Fruit fly (Drosophila melanogaster) whole organism, embryonic: ENCODE measurements around the gene Hmbs.

Experiments used
- Blimp-1 ChIP-seq: fragments of 200-800 bp; sonication (Bioruptor generic); optimal IDR thresholded peaks from 3 replicates; lab custom pipeline; 2018; ENCODE audit warnings: missing biosample characterization, missing genetic modification characterization, mild to moderate bottlenecking, moderate library complexity, missing genetic modification reagents
- CG10565 ChIP-seq: fragments of 200-800 bp; sonication (Bioruptor generic); optimal IDR thresholded peaks from 3 replicates; lab custom pipeline; 2016; ENCODE audit warnings: missing biosample characterization, mild to moderate bottlenecking, missing genetic modification characterization
- CG11456 ChIP-seq: fragments of 200-800 bp; sonication (Bioruptor generic); IDR thresholded peaks from 3 replicates; pipeline ENCODE4 v1.3.6; 2022; ENCODE audit warnings: missing biosample characterization, missing genetic modification characterization
- CG11504 ChIP-seq: fragments of 200-800 bp; sonication (Bioruptor generic); optimal IDR thresholded peaks from 3 replicates; lab custom pipeline; 2019; ENCODE audit warnings: missing biosample characterization, mild to moderate bottlenecking, missing genetic modification characterization, moderate library complexity
- CG12104 ChIP-seq: fragments of 200-800 bp; sonication (Bioruptor generic); optimal IDR thresholded peaks from 3 replicates; lab custom pipeline; 2016; ENCODE audit warnings: missing biosample characterization, missing genetic modification characterization
- CG12299 ChIP-seq: fragments of 200-800 bp; sonication (Bioruptor generic); optimal IDR thresholded peaks from 2 replicates; lab custom pipeline; 2018; ENCODE audit warnings: missing biosample characterization, mild to moderate bottlenecking, missing genetic modification characterization
- CG13287 ChIP-seq: fragments of 200-800 bp; sonication (Bioruptor generic); IDR thresholded peaks from 2 replicates; pipeline ENCODE4 v1.3.6; 2022; ENCODE audit warnings: missing biosample characterization, missing genetic modification characterization; ENCODE audit not compliant: partially characterized antibody
- CG13624 ChIP-seq: fragments of 200-800 bp; sonication (Bioruptor generic); optimal IDR thresholded peaks from 2 replicates; lab custom pipeline; 2016; ENCODE audit warnings: missing biosample characterization, missing genetic modification characterization
- CG15073 ChIP-seq: fragments of 200-800 bp; sonication (Bioruptor generic); optimal IDR thresholded peaks from 2 replicates; lab custom pipeline; 2016; ENCODE audit warnings: missing biosample characterization, missing genetic modification characterization
- CG18599 ChIP-seq: fragments of 200-800 bp; sonication (Bioruptor generic); optimal IDR thresholded peaks from 3 replicates; lab custom pipeline; 2017; ENCODE audit warnings: missing biosample characterization, missing genetic modification characterization, mild to moderate bottlenecking, moderate library complexity, missing genetic modification reagents
- CG2120 ChIP-seq: fragments of 200-800 bp; sonication (Bioruptor generic); optimal IDR thresholded peaks from 3 replicates; lab custom pipeline; 2016; ENCODE audit warnings: missing biosample characterization, missing genetic modification characterization
- CG32772 ChIP-seq: fragments of 200-800 bp; sonication (Bioruptor generic); IDR thresholded peaks from 2 replicates; pipeline ENCODE4 v1.3.6; 2022; ENCODE audit warnings: missing biosample characterization, missing genetic modification characterization
- CG33213 ChIP-seq: fragments of 200-800 bp; sonication (Bioruptor generic); optimal IDR thresholded peaks from 3 replicates; lab custom pipeline; 2016; ENCODE audit warnings: missing biosample characterization, missing genetic modification characterization
- CG7786 ChIP-seq: fragments of 200-800 bp; sonication (Bioruptor generic); optimal IDR thresholded peaks from 2 replicates; lab custom pipeline; 2016; ENCODE audit warnings: missing biosample characterization, missing genetic modification characterization
- Chrac-16 ChIP-seq: fragments of 200-800 bp; sonication (Bioruptor generic); optimal IDR thresholded peaks from 3 replicates; lab custom pipeline; 2016; ENCODE audit warnings: missing biosample characterization, missing genetic modification characterization
- Dbx ChIP-seq: fragments of 200-800 bp; sonication (Bioruptor generic); IDR thresholded peaks from 3 replicates; pipeline ENCODE4 v1.3.6; 2022; ENCODE audit warnings: missing biosample characterization, missing genetic modification characterization
- Ets97D ChIP-seq: fragments of 200-800 bp; sonication (Bioruptor generic); optimal IDR thresholded peaks from 3 replicates; lab custom pipeline; 2016; ENCODE audit warnings: missing biosample characterization, missing genetic modification characterization
- Fer3 ChIP-seq: fragments of 200-800 bp; sonication (Bioruptor generic); optimal IDR thresholded peaks from 2 replicates; lab custom pipeline; 2018; ENCODE audit warnings: missing biosample characterization, mild to moderate bottlenecking, missing genetic modification characterization, moderate library complexity
- GATAe ChIP-seq: fragments of 200-800 bp; sonication (Bioruptor generic); conservative IDR thresholded peaks from 2 replicates; pipeline ENCODE4 v1.3.6; 2022; ENCODE audit warnings: missing biosample characterization, missing genetic modification characterization
- Gug ChIP-seq: fragments of 200-800 bp; sonication (Bioruptor generic); IDR thresholded peaks from 4 replicates; pipeline ENCODE4 v1.3.6; 2022; ENCODE audit warnings: missing biosample characterization, missing genetic modification characterization
- H2.0 ChIP-seq: fragments of 200-800 bp; sonication (Bioruptor generic); IDR thresholded peaks from 2 replicates; pipeline ENCODE4 v1.3.6; 2022; ENCODE audit warnings: missing biosample characterization, missing genetic modification characterization
- HLH54F ChIP-seq: fragments of 200-800 bp; sonication (Bioruptor generic); optimal IDR thresholded peaks from 3 replicates; lab custom pipeline; 2016; ENCODE audit warnings: missing biosample characterization, missing genetic modification characterization
- HLHmδ ChIP-seq: fragments of 200-800 bp; sonication (Bioruptor generic); optimal IDR thresholded peaks from 2 replicates; lab custom pipeline; 2018; ENCODE audit warnings: missing biosample characterization, mild to moderate bottlenecking, missing genetic modification characterization, moderate library complexity
- Hand ChIP-seq: fragments of 200-800 bp; sonication (Bioruptor generic); optimal IDR thresholded peaks from 2 replicates; lab custom pipeline; 2017; ENCODE audit warnings: mild to moderate bottlenecking, missing biosample characterization, missing genetic modification reagents, missing genetic modification characterization
- Lpt ChIP-seq: fragments of >200 bp; optimal IDR thresholded peaks from 2 replicates; lab custom pipeline; 2018; ENCODE audit warnings: missing biosample characterization, missing genetic modification characterization
- Nf-YB ChIP-seq: fragments of 200-800 bp; sonication (Bioruptor generic); optimal IDR thresholded peaks from 3 replicates; lab custom pipeline; 2019; ENCODE audit warnings: missing biosample characterization, mild to moderate bottlenecking, missing genetic modification characterization, moderate library complexity
- Oaz ChIP-seq: fragments of 200-800 bp; sonication (Bioruptor generic); IDR thresholded peaks from 2 replicates; pipeline ENCODE4 v1.3.6; 2022; ENCODE audit warnings: missing biosample characterization, missing genetic modification characterization
- Ptx1 ChIP-seq: fragments of 200-800 bp; sonication (Bioruptor generic); IDR thresholded peaks from 2 replicates; pipeline ENCODE4 v1.3.6; 2022; ENCODE audit warnings: missing biosample characterization, missing genetic modification characterization
- Side ChIP-seq: fragments of 200-800 bp; sonication (Bioruptor generic); optimal IDR thresholded peaks from 2 replicates; lab custom pipeline; 2016; ENCODE audit warnings: missing biosample characterization, missing genetic modification characterization
- Sox100B ChIP-seq: fragments of 200-800 bp; sonication (Bioruptor generic); optimal IDR thresholded peaks from 3 replicates; lab custom pipeline; 2018; ENCODE audit warnings: missing biosample characterization, mild to moderate bottlenecking, missing genetic modification characterization
- Spps ChIP-seq: fragments of 200-800 bp; sonication (Bioruptor generic); optimal IDR thresholded peaks from 2 replicates; lab custom pipeline; 2018; ENCODE audit warnings: missing biosample characterization, mild to moderate bottlenecking, missing genetic modification characterization
- Tbp ChIP-seq: fragments of >200 bp; optimal IDR thresholded peaks from 2 replicates; lab custom pipeline; 2018; ENCODE audit warnings: missing biosample characterization, missing genetic modification characterization
- al ChIP-seq: fragments of 200-800 bp; sonication (Bioruptor generic); IDR thresholded peaks from 2 replicates; pipeline ENCODE4 v1.3.6; 2022; ENCODE audit warnings: missing biosample characterization, missing genetic modification characterization
- ash1 ChIP-seq: fragments of 200-800 bp; sonication (Bioruptor generic); optimal IDR thresholded peaks from 2 replicates; lab custom pipeline; 2018; ENCODE audit warnings: missing biosample characterization, mild to moderate bottlenecking, missing genetic modification characterization
- ato ChIP-seq: fragments of 200-800 bp; sonication (Bioruptor generic); IDR thresholded peaks from 2 replicates; pipeline ENCODE4 v1.3.6; 2022; ENCODE audit warnings: missing biosample characterization, missing genetic modification characterization; ENCODE audit not compliant: partially characterized antibody
- chinmo ChIP-seq: fragments of 200-800 bp; sonication (Bioruptor generic); IDR thresholded peaks from 4 replicates; pipeline ENCODE4 v1.3.6; 2022; ENCODE audit warnings: missing biosample characterization, missing genetic modification characterization; ENCODE audit not compliant: partially characterized antibody
- chn ChIP-seq: fragments of 200-800 bp; sonication (Bioruptor generic); optimal IDR thresholded peaks from 2 replicates; lab custom pipeline; 2016; ENCODE audit warnings: missing biosample characterization, missing genetic modification characterization
- corto ChIP-seq: fragments of 200-800 bp; sonication (Bioruptor generic); optimal IDR thresholded peaks from 2 replicates; lab custom pipeline; 2016; ENCODE audit warnings: missing biosample characterization, mild to moderate bottlenecking, missing genetic modification characterization, moderate library complexity
- jigr1 ChIP-seq: fragments of 200-800 bp; sonication (Bioruptor generic); IDR thresholded peaks from 3 replicates; pipeline ENCODE4 v1.3.6; 2022; ENCODE audit warnings: missing biosample characterization, missing genetic modification characterization
- jing ChIP-seq: fragments of 200-800 bp; sonication (Bioruptor generic); optimal IDR thresholded peaks from 2 replicates; lab custom pipeline; 2018; ENCODE audit warnings: missing biosample characterization, mild to moderate bottlenecking, missing genetic modification characterization
- lola ChIP-seq, 3 experiments: fragments of >200 bp in 2 of 3; fragments of 200-800 bp in 1 of 3; sonication (Bioruptor generic) in 1 of 3; optimal IDR thresholded peaks; 2 replicates each; lab custom pipeline; 2017 to 2019; ENCODE audit warnings: missing biosample characterization in 3 of 3, missing genetic modification characterization in 3 of 3, mild to moderate bottlenecking in 1 of 3, moderate library complexity in 1 of 3
- mirr ChIP-seq: fragments of 200-800 bp; sonication (Bioruptor generic); optimal IDR thresholded peaks from 3 replicates; lab custom pipeline; 2018; ENCODE audit warnings: missing biosample characterization, mild to moderate bottlenecking, missing genetic modification characterization
- nmo ChIP-seq: fragments of 200-800 bp; sonication (Bioruptor generic); optimal IDR thresholded peaks from 2 replicates; lab custom pipeline; 2018; ENCODE audit warnings: missing biosample characterization, mild to moderate bottlenecking, missing genetic modification characterization, moderate library complexity
- pan ChIP-seq, 4 experiments: fragments of >200 bp in 3 of 4; fragments of 200-800 bp in 1 of 4; sonication (Bioruptor generic) in 1 of 4; optimal IDR thresholded peaks in 3 of 4; IDR thresholded peaks in 1 of 4; 2 replicates each; pipeline versions ENCODE4 v1.3.6 to Lab custom; 2017 to 2022; ENCODE audit warnings: missing biosample characterization in 2 of 4, missing genetic modification characterization in 2 of 4, mixed read lengths in 1 of 4
- sd ChIP-seq: fragments of 200-800 bp; sonication (Bioruptor generic); optimal IDR thresholded peaks from 3 replicates; lab custom pipeline; 2018; ENCODE audit warnings: missing biosample characterization, mild to moderate bottlenecking, missing genetic modification characterization, moderate library complexity
- stc ChIP-seq: fragments of 200-800 bp; sonication (Bioruptor generic); IDR thresholded peaks from 2 replicates; pipeline ENCODE4 v1.3.6; 2022; ENCODE audit warnings: missing biosample characterization, missing genetic modification characterization
- stwl ChIP-seq: fragments of 200-800 bp; sonication (Bioruptor generic); optimal IDR thresholded peaks from 3 replicates; lab custom pipeline; 2018; ENCODE audit warnings: missing biosample characterization, mild to moderate bottlenecking, missing genetic modification characterization, moderate library complexity
- tll ChIP-seq, 2 experiments: fragments of 200-800 bp in 1 of 2; fragments of >200 bp in 1 of 2; sonication (Bioruptor generic) in 1 of 2; optimal IDR thresholded peaks; 2 replicates each; lab custom pipeline; 2017 to 2019; ENCODE audit warnings: missing biosample characterization in 2 of 2, missing genetic modification characterization in 2 of 2, mild to moderate bottlenecking in 1 of 2, moderate library complexity in 1 of 2
- unpg ChIP-seq: fragments of 200-800 bp; sonication (Bioruptor generic); optimal IDR thresholded peaks from 3 replicates; lab custom pipeline; 2018; ENCODE audit warnings: missing biosample characterization, mild to moderate bottlenecking, missing genetic modification characterization, moderate library complexity
- wek ChIP-seq: fragments of 200-800 bp; sonication (Bioruptor generic); optimal IDR thresholded peaks from 3 replicates; lab custom pipeline; 2018; ENCODE audit warnings: missing biosample characterization, mild to moderate bottlenecking, missing genetic modification characterization, moderate library complexity

Hmbs gene

dm6 chr3L:1335428-1335764, 707 bp downstream of the Hmbs start (continued):
- TF ChIP-seq Gug (peak; percentile 46; the same call in 3 of the 4 replicates), CG18599 (GFP tag; lab: Kevin White, UChicago) (peak; percentile 68), corto (GFP tag; lab: Kevin White, UChicago) (no peak), jing (GFP tag; lab: Kevin White, UChicago) (no peak), CG12299 (no peak), Chrac-16 (GFP tag; lab: Kevin White, UChicago) (no peak), Spps (tag; lab: Kevin White, UChicago) (no peak), Ets97D (GFP tag; lab: Kevin White, UChicago) (no peak), ato (GFP tag; lab: Robert Waterston, UW) (no peak), HLHmδ (GFP tag; lab: Kevin White, UChicago) (no peak), nmo (no peak), CG32772 (GFP tag; lab: Robert Waterston, UW) (peak; percentile 33; the same call in 1 of the 2 replicates), Lpt (GFP tag; lab: Kevin White, UChicago) (no peak), Nf-YB (GFP tag; lab: Kevin White, UChicago) (no peak), CG7786 (GFP tag; lab: Kevin White, UChicago) (peak; percentile 49), unpg (GFP tag; lab: Kevin White, UChicago) (peak; percentile 43), Ptx1 (GFP tag; lab: Robert Waterston, UW) (peak; percentile 65), sd (tag; lab: Kevin White, UChicago) (no peak), HLH54F (GFP tag; lab: Kevin White, UChicago) (no peak), tll (GFP tag; optimal IDR thresholded peaks at IDR 0.05; lab: Kevin White, UChicago) (no peak), CG11504 (tag; lab: Kevin White, UChicago) (no peak), Hand (no peak), pan (optimal IDR thresholded peaks at IDR 0.05; lab: Kevin White, UChicago) (no peak), pan (GFP tag; optimal IDR thresholded peaks at IDR 0.05 in 1 of 2, IDR thresholded peaks at IDR 0.05 in 1 of 2) (peak in 1 of 2 experiments; percentile 76), ash1 (GFP tag; lab: Kevin White, UChicago) (no peak), stc (GFP tag; lab: Robert Waterston, UW) (peak; percentile 61), CG15073 (GFP tag; lab: Kevin White, UChicago) (no peak), Sox100B (GFP tag; lab: Kevin White, UChicago) (no peak), CG33213 (GFP tag; lab: Kevin White, UChicago) (no peak), jigr1 (GFP tag; lab: Robert Waterston, UW) (no peak), chn (GFP tag; lab: Kevin White, UChicago) (no peak), CG2120 (GFP tag; lab: Kevin White, UChicago) (peak; percentile 70), GATAe (no peak), Side (no peak), H2.0 (GFP tag; lab: Robert Waterston, UW) (peak; percentile 55), Dbx (GFP tag; lab: Robert Waterston, UW) (peak; percentile 72), CG12104 (no peak), stwl (tag; lab: Kevin White, UChicago) (no peak), mirr (GFP tag; lab: Kevin White, UChicago) (no peak), Tbp (GFP tag; lab: Kevin White, UChicago) (no peak), Blimp-1 (no peak), chinmo (GFP tag; lab: Robert Waterston, UW) (peak; percentile 66; the same call in 1 of the 4 replicates), wek (GFP tag; lab: Kevin White, UChicago) (no peak), al (peak; percentile 61), CG11456 (GFP tag; lab: Robert Waterston, UW) (peak; percentile 51; the same call in 1 of the 3 replicates), Oaz (GFP tag; lab: Robert Waterston, UW) (no peak), CG13287 (no peak), CG10565 (GFP tag; lab: Kevin White, UChicago) (no peak), Fer3 (tag; lab: Kevin White, UChicago) (peak; percentile 39), CG13624 (GFP tag; lab: Kevin White, UChicago) (peak; percentile 69), lola (GFP tag; optimal IDR thresholded peaks at IDR 0.05; lab: Kevin White, UChicago) (no peak)
